Worm (Caenorhabditis elegans) whole organism, L3 larva: Measurements from ENCODE around the gene dnj-26.

Source experiments
- R02D3.7 ChIP-seq: fragments of 150-350 bp; optimal IDR thresholded peaks from 2 replicates; lab custom pipeline; 2014; ENCODE audit warnings: missing biosample characterization, missing genetic modification characterization
- ZK546.5 ChIP-seq: sonication (generic microtip); optimal IDR thresholded peaks from 2 replicates; lab custom pipeline; 2017; ENCODE audit warnings: missing biosample characterization, missing genetic modification characterization
- aly-2 ChIP-seq: fragments of 150-350 bp; optimal IDR thresholded peaks from 2 replicates; lab custom pipeline; 2014; ENCODE audit warnings: missing biosample characterization, missing genetic modification characterization
- ceh-16 ChIP-seq: sonication (generic microtip); optimal IDR thresholded peaks from 2 replicates; lab custom pipeline; 2017; ENCODE audit warnings: missing biosample characterization, missing genetic modification characterization
- ceh-28 ChIP-seq: fragments of 150-350 bp; optimal IDR thresholded peaks from 2 replicates; lab custom pipeline; 2014; ENCODE audit warnings: missing biosample characterization, missing genetic modification reagents, missing genetic modification characterization
- ceh-9 ChIP-seq: sonication (generic microtip); optimal IDR thresholded peaks from 2 replicates; lab custom pipeline; 2018; ENCODE audit warnings: missing biosample characterization, missing genetic modification characterization
- egl-27 ChIP-seq: sonication (generic microtip); optimal IDR thresholded peaks from 4 replicates; lab custom pipeline; 2017; ENCODE audit warnings: missing biosample characterization, missing genetic modification reagents, missing genetic modification characterization
- egl-5 ChIP-seq: fragments of 150-350 bp; optimal IDR thresholded peaks from 2 replicates; lab custom pipeline; 2017; ENCODE audit warnings: missing biosample characterization, missing genetic modification reagents, missing genetic modification characterization, inconsistent platforms
- elt-1 ChIP-seq: fragments of 150-350 bp; optimal IDR thresholded peaks from 2 replicates; lab custom pipeline; 2014; ENCODE audit warnings: missing biosample characterization, missing genetic modification characterization
- elt-2 ChIP-seq: sonication (generic microtip); optimal IDR thresholded peaks from 2 replicates; lab custom pipeline; 2016; ENCODE audit warnings: missing genetic modification reagents, mild to moderate bottlenecking, missing genetic modification characterization, missing compliant biosample characterization
- elt-3 ChIP-seq, 3 experiments: fragments of 150-350 bp in 1 of 3; sonication (generic microtip) in 2 of 3; optimal IDR thresholded peaks; 2 replicates in 2 of 3; 4 replicates in 1 of 3; lab custom pipeline; 2014 to 2017; ENCODE audit warnings: missing biosample characterization in 3 of 3, missing genetic modification characterization in 3 of 3
- fkh-10 ChIP-seq: sonication (generic microtip); optimal IDR thresholded peaks from 2 replicates; lab custom pipeline; 2017; ENCODE audit warnings: missing biosample characterization, missing genetic modification reagents, missing genetic modification characterization
- fkh-2 ChIP-seq: fragments of 150-350 bp; optimal IDR thresholded peaks from 2 replicates; lab custom pipeline; 2014; ENCODE audit warnings: missing biosample characterization, missing genetic modification reagents, missing genetic modification characterization
- hmg-11 ChIP-seq: sonication (generic microtip); optimal IDR thresholded peaks from 2 replicates; lab custom pipeline; 2016; ENCODE audit warnings: missing genetic modification characterization, missing compliant biosample characterization
- lin-15B ChIP-seq: fragments of 150-350 bp; optimal IDR thresholded peaks from 2 replicates; lab custom pipeline; 2014; ENCODE audit warnings: missing biosample characterization, missing genetic modification characterization
- mdl-1 ChIP-seq: fragments of 150-350 bp; optimal IDR thresholded peaks from 2 replicates; lab custom pipeline; 2014; ENCODE audit warnings: missing biosample characterization, missing genetic modification characterization
- mml-1 ChIP-seq: fragments of 150-350 bp; sonication (generic microtip); optimal IDR thresholded peaks from 3 replicates; lab custom pipeline; 2014; ENCODE audit warnings: missing biosample characterization, missing genetic modification characterization
- nfya-1 ChIP-seq: sonication (generic microtip); optimal IDR thresholded peaks from 2 replicates; lab custom pipeline; 2017; ENCODE audit warnings: missing genetic modification characterization, mild to moderate bottlenecking, missing compliant biosample characterization, antibody characterized with exemption, moderate library complexity; ENCODE audit not compliant: insufficient read depth
- nhr-12 ChIP-seq: fragments of 150-350 bp; optimal IDR thresholded peaks from 2 replicates; lab custom pipeline; 2014; ENCODE audit warnings: missing biosample characterization, missing genetic modification characterization
- nhr-23 ChIP-seq: fragments of 150-350 bp; optimal IDR thresholded peaks from 2 replicates; lab custom pipeline; 2014; ENCODE audit warnings: missing biosample characterization, missing genetic modification reagents, missing genetic modification characterization
- nhr-237 ChIP-seq: fragments of 150-350 bp; optimal IDR thresholded peaks from 2 replicates; lab custom pipeline; 2014; ENCODE audit warnings: missing biosample characterization, missing genetic modification characterization
- nhr-25 ChIP-seq: sonication (generic microtip); optimal IDR thresholded peaks from 2 replicates; lab custom pipeline; 2017; ENCODE audit warnings: missing biosample characterization, missing genetic modification characterization
- nhr-28 ChIP-seq: fragments of 150-350 bp; optimal IDR thresholded peaks from 2 replicates; lab custom pipeline; 2014; ENCODE audit warnings: missing biosample characterization, missing genetic modification characterization
- nhr-43 ChIP-seq: sonication (generic microtip); optimal IDR thresholded peaks from 2 replicates; lab custom pipeline; 2016; ENCODE audit warnings: mild to moderate bottlenecking, missing genetic modification characterization, missing compliant biosample characterization; ENCODE audit not compliant: poor library complexity, severe bottlenecking
- nhr-67 ChIP-seq: fragments of 150-350 bp; optimal IDR thresholded peaks from 2 replicates; lab custom pipeline; 2014; ENCODE audit warnings: missing biosample characterization, missing genetic modification characterization
- pha-4 ChIP-seq: fragments of 150-350 bp; optimal IDR thresholded peaks from 2 replicates; lab custom pipeline; 2014; ENCODE audit warnings: missing biosample characterization, missing genetic modification reagents, missing genetic modification characterization
- pqm-1 ChIP-seq: fragments of 150-350 bp; optimal IDR thresholded peaks from 2 replicates; lab custom pipeline; 2017; ENCODE audit warnings: missing biosample characterization, missing genetic modification characterization, inconsistent platforms
- sea-2 ChIP-seq: fragments of 150-350 bp; sonication (generic microtip); optimal IDR thresholded peaks from 4 replicates; lab custom pipeline; 2014; ENCODE audit warnings: missing biosample characterization, missing genetic modification reagents, missing genetic modification characterization
- skn-1 ChIP-seq: fragments of 150-350 bp; optimal IDR thresholded peaks from 2 replicates; lab custom pipeline; 2014; ENCODE audit warnings: missing biosample characterization, missing genetic modification characterization
- snpc-4 ChIP-seq: fragments of 150-350 bp; optimal IDR thresholded peaks from 2 replicates; lab custom pipeline; 2014; ENCODE audit warnings: missing biosample characterization, missing genetic modification characterization
- tbx-2 ChIP-seq: sonication (generic microtip); optimal IDR thresholded peaks from 2 replicates; lab custom pipeline; 2016; ENCODE audit warnings: mild to moderate bottlenecking, missing genetic modification characterization, missing compliant biosample characterization
- unc-62 ChIP-seq: fragments of 150-350 bp; sonication (generic microtip); optimal IDR thresholded peaks from 4 replicates; lab custom pipeline; 2014; ENCODE audit warnings: missing biosample characterization, missing genetic modification reagents, missing genetic modification characterization
- zag-1 ChIP-seq: fragments of 150-350 bp; optimal IDR thresholded peaks from 2 replicates; lab custom pipeline; 2014; ENCODE audit warnings: missing biosample characterization, missing genetic modification characterization
- ztf-11 ChIP-seq: fragments of 150-350 bp; optimal IDR thresholded peaks from 2 replicates; lab custom pipeline; 2014; ENCODE audit warnings: missing biosample characterization, missing genetic modification characterization

dnj-26 gene

DNA sequence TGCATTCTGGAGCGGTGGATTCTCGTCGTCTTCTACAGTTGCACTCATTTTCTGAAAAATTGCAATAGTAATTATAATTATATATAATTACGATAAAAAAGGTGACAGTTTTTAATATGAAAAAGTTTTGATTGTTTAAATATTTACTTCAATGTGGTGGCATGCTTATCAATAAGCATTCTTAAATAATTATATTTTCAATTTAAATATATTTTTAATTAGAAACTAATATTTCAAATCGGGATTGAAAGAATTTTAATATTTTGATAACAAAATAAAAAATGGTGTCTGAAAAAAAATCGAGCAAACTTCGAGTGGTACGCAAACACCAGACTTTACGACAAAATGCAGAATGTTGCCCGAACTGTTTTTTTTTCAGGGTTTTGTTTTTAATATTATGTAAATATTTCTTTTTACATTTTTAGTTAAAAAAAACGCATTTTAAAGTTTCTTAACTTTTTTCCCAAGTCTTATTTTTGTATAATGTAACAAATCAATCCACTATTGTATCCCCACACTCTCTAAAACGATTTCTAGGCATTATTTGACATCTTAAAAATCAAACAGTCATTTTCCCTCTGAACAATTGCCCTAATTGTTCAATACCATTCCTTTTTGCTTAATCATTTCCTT lies 29.8 kb upstream of the dnj-26 start, which contains the start of the genes C42C1.12 and C42C1.19:
C42C1.12 (minus strand) TSS at position 51 of the 633 bp plus-strand sequence.
C42C1.19 (plus strand) TSS at position 583 of the 633 bp plus-strand sequence.
- TF ChIP-seq elt-2 (tag; lab: Kevin White, UChicago) (peak; percentile 14), egl-27 (tag; lab: Kevin White, UChicago) (no peak), zag-1 (tag; lab: Kevin White, UChicago) (no peak), tbx-2 (no peak), hmg-11 (tag; lab: Kevin White, UChicago) (peak; percentile 57), pqm-1 (no peak), pha-4 (tag; lab: Kevin White, UChicago) (peak; percentile 49), lin-15B (peak; percentile 33)

DNA sequence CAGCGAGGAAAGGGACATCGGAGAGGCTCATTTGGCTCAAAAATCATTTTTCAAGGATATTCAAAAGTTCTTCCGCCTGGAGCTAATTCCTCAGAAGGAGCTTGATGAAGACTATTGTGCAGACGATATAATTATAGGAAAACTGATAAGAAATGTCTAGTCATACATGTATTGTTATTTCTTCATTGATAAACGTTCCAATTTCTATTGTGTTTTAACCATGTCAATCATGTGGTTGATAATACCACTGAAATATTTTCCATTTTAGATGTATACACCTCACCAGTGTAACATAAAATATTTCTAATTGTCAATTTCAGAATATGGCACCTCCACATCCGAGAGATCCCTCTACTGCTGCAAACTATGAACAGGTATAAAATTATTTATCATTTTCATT lies 26.9 kb upstream of the dnj-26 start, which contains the start of gene ltah-1.1:
ltah-1.1 (plus strand) TSS at position 283 of the 400 bp plus-strand sequence.
- TF ChIP-seq nhr-237 (tag; lab: Kevin White, UChicago): no peak
- TF ChIP-seq nhr-43 (tag; lab: Kevin White, UChicago): no peak
- TF ChIP-seq ceh-16 (tag; lab: Kevin White, UChicago): no peak
- TF ChIP-seq pqm-1: no peak
- peak; percentile 54 for TF ChIP-seq elt-2 (tag; lab: Kevin White, UChicago)

- TF ChIP-seq elt-3 (tag; optimal IDR thresholded peaks at IDR 0.05; lab: Kevin White, UChicago) (no peak), mml-1 (tag; lab: Kevin White, UChicago) (no peak), nhr-43 (tag; lab: Kevin White, UChicago) (peak; percentile 28), nfya-1 (tag; lab: Kevin White, UChicago) (peak; percentile 35), lin-15B (peak; percentile 44), pqm-1 (no peak), nhr-23 (tag; lab: Kevin White, UChicago) (peak; percentile 1)
Observed at ce11 chrIV:12278507-12278906, 26.0 kb upstream of the dnj-26 start, which contains the start of the genes tag-335 and vkmt-1. tag-335 (minus strand) TSS chrIV:12278594. vkmt-1 (plus strand) TSS chrIV:12278725.

ce11 chrIV:12275892-12276291 lies 23.4 kb upstream of the dnj-26 start, which contains the start of gene vps-8:
vps-8 (minus strand) TSS chrIV:12275992.
- TF ChIP-seq nhr-28 (tag; lab: Kevin White, UChicago): no peak
- no peak for TF ChIP-seq ceh-9 (tag; lab: Kevin White, UChicago)
- TF ChIP-seq zag-1 (tag; lab: Kevin White, UChicago): no peak
- TF ChIP-seq aly-2: no peak
- no peak for TF ChIP-seq nfya-1 (tag; lab: Kevin White, UChicago)
- no peak for TF ChIP-seq ceh-28
- no peak for TF ChIP-seq nhr-67 (tag; lab: Kevin White, UChicago)
- no peak for TF ChIP-seq sea-2 (GFP tag; lab: Kevin White, UChicago)
- no peak for TF ChIP-seq R02D3.7
- no peak for TF ChIP-seq mdl-1 (tag; lab: Kevin White, UChicago)
- TF ChIP-seq elt-3 (tag; optimal IDR thresholded peaks at IDR 0.05; lab: Kevin White, UChicago): no peak
- TF ChIP-seq nhr-25 (tag; lab: Kevin White, UChicago): no peak
- no peak for TF ChIP-seq ztf-11 (tag; lab: Kevin White, UChicago)
- no peak for TF ChIP-seq ZK546.5 (tag; lab: Kevin White, UChicago)
- no peak for TF ChIP-seq elt-1 (tag; lab: Kevin White, UChicago)
- no peak for TF ChIP-seq skn-1 (tag; lab: Kevin White, UChicago)
- TF ChIP-seq tbx-2: no peak

ce11 chrIV:12274365-12274764 lies 21.9 kb upstream of the dnj-26 start:
- TF ChIP-seq nhr-23 (tag; lab: Kevin White, UChicago) (no peak), pqm-1 (peak; percentile 37), fkh-2 (tag; lab: Kevin White, UChicago) (no peak), elt-2 (tag; lab: Kevin White, UChicago) (peak; percentile 73)

- TF ChIP-seq fkh-10: no peak
- no peak for TF ChIP-seq nhr-12
- TF ChIP-seq ZK546.5 (tag; lab: Kevin White, UChicago): no peak
- no peak for TF ChIP-seq unc-62 (GFP tag; lab: Kevin White, UChicago)
- TF ChIP-seq snpc-4 (tag; lab: Kevin White, UChicago): no peak
- TF ChIP-seq egl-5 (tag; lab: Kevin White, UChicago): no peak
- no peak for TF ChIP-seq skn-1 (tag; lab: Kevin White, UChicago)
Observed at ce11 chrIV:12270392-12270791, 17.9 kb upstream of the dnj-26 start, which contains the start of gene C42C1.3. C42C1.3 (minus strand) TSS chrIV:12270492.
